Fruit fly (Drosophila melanogaster): ENCODE data around the gene HLH4C.

- TF ChIP-seq CG1621 (tag; optimal IDR thresholded peaks at IDR 0.05) (no peak), Met (GFP tag; optimal IDR thresholded peaks at IDR 0.05) (no peak), eg (GFP tag; IDR thresholded peaks at IDR 0.05) (no peak), Sox14 (GFP tag; optimal IDR thresholded peaks at IDR 0.05) (no peak), Hr39 (GFP tag; optimal IDR thresholded peaks at IDR 0.05) (no peak), Ets21C (GFP tag; optimal IDR thresholded peaks at IDR 0.05) (no peak), CG6854 (GFP tag; optimal IDR thresholded peaks at IDR 0.05) (no peak), CG4318 (GFP tag; optimal IDR thresholded peaks at IDR 0.05) (no peak), ss (GFP tag; optimal IDR thresholded peaks at IDR 0.05) (no peak), Ets96B (tag; optimal IDR thresholded peaks at IDR 0.05) (no peak), CG32006 (GFP tag; optimal IDR thresholded peaks at IDR 0.05) (no peak)
These were observed 34.8 kb downstream of the HLH4C start for dm6 chrX:4612454-4612853.

Measured in whole organism, prepupa.